Worm (Caenorhabditis elegans) whole organism, L1 larva: ENCODE results near the gene math-38.

Experiments
- ceh-82 ChIP-seq, 3 experiments: fragments of 150-350 bp in 1 of 3; sonication (generic microtip) in 2 of 3; optimal IDR thresholded peaks; 2 replicates each; lab custom pipeline; 2014 to 2017; ENCODE audit warnings: missing biosample characterization in 3 of 3, missing genetic modification characterization in 3 of 3
- egl-27 ChIP-seq, 2 experiments: fragments of 150-350 bp in 1 of 2; sonication (generic microtip); optimal IDR thresholded peaks; 3 replicates each; lab custom pipeline; 2017 to 2018; ENCODE audit warnings: missing biosample characterization in 2 of 2, missing genetic modification characterization in 2 of 2, missing genetic modification reagents in 2 of 2
- fkh-8 ChIP-seq: sonication (generic microtip); optimal IDR thresholded peaks from 2 replicates; lab custom pipeline; 2016; ENCODE audit warnings: mild to moderate bottlenecking, missing genetic modification characterization, missing compliant biosample characterization
- jun-1 ChIP-seq: fragments of 150-350 bp; optimal IDR thresholded peaks from 2 replicates; lab custom pipeline; 2014; ENCODE audit warnings: missing biosample characterization, missing genetic modification reagents, missing genetic modification characterization
- lin-35 ChIP-seq, 2 experiments: fragments of 150-350 bp; optimal IDR thresholded peaks; 2 replicates each; lab custom pipeline; 2014; ENCODE audit warnings: missing biosample characterization in 2 of 2, missing genetic modification characterization in 2 of 2, missing genetic modification reagents in 2 of 2
- lsy-2 ChIP-seq, 2 experiments: fragments of 150-350 bp; optimal IDR thresholded peaks; 2 replicates each; lab custom pipeline; 2014; ENCODE audit warnings: missing biosample characterization in 2 of 2, missing genetic modification characterization in 2 of 2
- mab-9 ChIP-seq: fragments of 200-800 bp; sonication (Bioruptor generic); IDR thresholded peaks from 2 replicates; pipeline ENCODE4 v1.3.6; 2022; ENCODE audit warnings: missing genetic modification reagents, missing genetic modification characterization, missing compliant biosample characterization
- mef-2 ChIP-seq: fragments of 150-350 bp; optimal IDR thresholded peaks from 2 replicates; lab custom pipeline; 2014; ENCODE audit warnings: missing biosample characterization, missing genetic modification characterization
- nhr-28 ChIP-seq: fragments of 150-350 bp; optimal IDR thresholded peaks from 2 replicates; lab custom pipeline; 2014; ENCODE audit warnings: missing biosample characterization, missing genetic modification characterization
- nhr-76 ChIP-seq: sonication (generic microtip); optimal IDR thresholded peaks from 2 replicates; lab custom pipeline; 2017; ENCODE audit warnings: missing biosample characterization, missing genetic modification characterization
- tbx-2 ChIP-seq: sonication (generic microtip); optimal IDR thresholded peaks from 2 replicates; lab custom pipeline; 2016; ENCODE audit warnings: missing genetic modification characterization, missing compliant biosample characterization
- unc-62 ChIP-seq: fragments of 150-350 bp; optimal IDR thresholded peaks from 2 replicates; lab custom pipeline; 2014; ENCODE audit warnings: missing biosample characterization, missing genetic modification reagents, missing genetic modification characterization
- unc-86 ChIP-seq: sonication (generic microtip); optimal IDR thresholded peaks from 2 replicates; lab custom pipeline; 2016; ENCODE audit warnings: missing genetic modification characterization, missing compliant biosample characterization

ce11 chrII:1537321-1537720 is 42.5 kb downstream of the math-38 start, which contains the start of gene fbxb-42:
- TF ChIP-seq nhr-76 (tag; lab: Kevin White, UChicago) (no peak), fkh-8 (tag; lab: Kevin White, UChicago) (no peak), unc-86 (tag; lab: Kevin White, UChicago) (no peak), tbx-2 (tag; lab: Kevin White, UChicago) (no peak), lin-35 (GFP tag; optimal IDR thresholded peaks at IDR 0.05; lab: Kevin White, UChicago) (no peak), nhr-28 (tag; lab: Kevin White, UChicago) (no peak), mab-9 (no peak), lsy-2 (tag; optimal IDR thresholded peaks at IDR 0.05; lab: Kevin White, UChicago) (no peak), unc-62 (GFP tag; lab: Kevin White, UChicago) (no peak), jun-1 (tag; lab: Kevin White, UChicago) (no peak), egl-27 (tag; optimal IDR thresholded peaks at IDR 0.05; lab: Kevin White, UChicago) (no peak), mef-2 (tag; lab: Kevin White, UChicago) (no peak), ceh-82 (tag; optimal IDR thresholded peaks at IDR 0.05; lab: Kevin White, UChicago) (no peak)
